Fruit fly (Drosophila melanogaster) whole organism, embryonic: ENCODE results near the gene Alp13.

Source experiments
- CG11093 ChIP-seq: fragments of 200-800 bp; sonication (Bioruptor generic); IDR thresholded peaks from 3 replicates; pipeline ENCODE4 v1.3.6; 2022; ENCODE audit warnings: missing biosample characterization, missing genetic modification characterization
- CG12744 ChIP-seq: fragments of 200-800 bp; sonication (Bioruptor generic); optimal IDR thresholded peaks from 2 replicates; lab custom pipeline; 2016; ENCODE audit warnings: missing biosample characterization, missing genetic modification characterization
- CG13624 ChIP-seq: fragments of 200-800 bp; sonication (Bioruptor generic); optimal IDR thresholded peaks from 2 replicates; lab custom pipeline; 2016; ENCODE audit warnings: missing biosample characterization, missing genetic modification characterization
- CG14441 ChIP-seq: fragments of 200-800 bp; sonication (Bioruptor generic); IDR thresholded peaks from 2 replicates; pipeline ENCODE4 v1.3.6; 2022; ENCODE audit warnings: missing biosample characterization, missing genetic modification characterization
- CG14667 ChIP-seq: fragments of 200-800 bp; sonication (Bioruptor generic); IDR thresholded peaks from 2 replicates; pipeline ENCODE4 v1.3.6; 2022; ENCODE audit warnings: missing biosample characterization, missing genetic modification characterization
- CG1603 ChIP-seq: fragments of 200-800 bp; sonication (Bioruptor generic); optimal IDR thresholded peaks from 2 replicates; lab custom pipeline; 2019; ENCODE audit warnings: missing biosample characterization, mild to moderate bottlenecking, missing genetic modification characterization, moderate library complexity
- CG17359 ChIP-seq: fragments of 200-800 bp; sonication (Bioruptor generic); optimal IDR thresholded peaks from 3 replicates; lab custom pipeline; 2018; ENCODE audit warnings: missing biosample characterization, mild to moderate bottlenecking, missing genetic modification characterization, moderate library complexity
- CG2120 ChIP-seq: fragments of 200-800 bp; sonication (Bioruptor generic); optimal IDR thresholded peaks from 3 replicates; lab custom pipeline; 2016; ENCODE audit warnings: missing biosample characterization, missing genetic modification characterization
- CG2678 ChIP-seq: fragments of 200-800 bp; sonication (Bioruptor generic); optimal IDR thresholded peaks from 3 replicates; lab custom pipeline; 2019; ENCODE audit warnings: missing biosample characterization, mild to moderate bottlenecking, missing genetic modification characterization, moderate library complexity
- CG32532 ChIP-seq: fragments of 200-800 bp; sonication (Bioruptor generic); IDR thresholded peaks from 2 replicates; pipeline ENCODE4 v1.3.6; 2022; ENCODE audit warnings: missing biosample characterization, missing genetic modification characterization
- CG34224 ChIP-seq: fragments of 200-800 bp; sonication (Bioruptor generic); IDR thresholded peaks from 3 replicates; pipeline ENCODE4 v1.3.6; 2022; ENCODE audit warnings: missing biosample characterization, missing genetic modification characterization; ENCODE audit not compliant: partially characterized antibody
- CG7556 ChIP-seq: fragments of 200-800 bp; sonication (Bioruptor generic); optimal IDR thresholded peaks from 2 replicates; lab custom pipeline; 2017; ENCODE audit warnings: missing biosample characterization, mild to moderate bottlenecking, missing genetic modification characterization
- CG7928 ChIP-seq: fragments of 200-800 bp; sonication (Bioruptor generic); optimal IDR thresholded peaks from 2 replicates; lab custom pipeline; 2017; ENCODE audit warnings: missing biosample characterization, mild to moderate bottlenecking, missing genetic modification characterization
- CG9437 ChIP-seq: fragments of 200-800 bp; sonication (Bioruptor generic); optimal IDR thresholded peaks from 2 replicates; lab custom pipeline; 2018; ENCODE audit warnings: missing biosample characterization, mild to moderate bottlenecking, missing genetic modification characterization
- Camta ChIP-seq: fragments of 200-800 bp; sonication (Bioruptor generic); optimal IDR thresholded peaks from 2 replicates; lab custom pipeline; 2016; ENCODE audit warnings: missing biosample characterization, missing genetic modification characterization
- D19A ChIP-seq: fragments of 200-800 bp; optimal IDR thresholded peaks from 3 replicates; lab custom pipeline; 2019; ENCODE audit warnings: missing biosample characterization, mild to moderate bottlenecking, missing genetic modification characterization, moderate library complexity
- Dbx ChIP-seq: fragments of 200-800 bp; sonication (Bioruptor generic); IDR thresholded peaks from 3 replicates; pipeline ENCODE4 v1.3.6; 2022; ENCODE audit warnings: missing biosample characterization, missing genetic modification characterization
- Ets65A ChIP-seq: fragments of 200-800 bp; sonication (Bioruptor generic); peaks from one replicate; lab custom pipeline; 2016; ENCODE audit warnings: missing biosample characterization, missing genetic modification characterization
- Fer1 ChIP-seq: fragments of 200-800 bp; sonication (Bioruptor generic); optimal IDR thresholded peaks from 2 replicates; lab custom pipeline; 2017; ENCODE audit warnings: missing biosample characterization, mild to moderate bottlenecking, missing genetic modification characterization
- Gug ChIP-seq: fragments of 200-800 bp; sonication (Bioruptor generic); IDR thresholded peaks from 4 replicates; pipeline ENCODE4 v1.3.6; 2022; ENCODE audit warnings: missing biosample characterization, missing genetic modification characterization
- Myb ChIP-seq: fragments of 200-800 bp; sonication (Bioruptor generic); optimal IDR thresholded peaks from 2 replicates; lab custom pipeline; 2016; ENCODE audit warnings: missing biosample characterization, missing genetic modification characterization
- Opbp ChIP-seq: fragments of 200-800 bp; sonication (Bioruptor generic); IDR thresholded peaks from 3 replicates; pipeline ENCODE4 v1.3.6; 2022; ENCODE audit warnings: missing biosample characterization, missing genetic modification characterization; ENCODE audit not compliant: partially characterized antibody
- Ptx1 ChIP-seq: fragments of 200-800 bp; sonication (Bioruptor generic); IDR thresholded peaks from 2 replicates; pipeline ENCODE4 v1.3.6; 2022; ENCODE audit warnings: missing biosample characterization, missing genetic modification characterization
- Ssrp ChIP-seq: fragments of 200-800 bp; sonication (Bioruptor generic); optimal IDR thresholded peaks from 2 replicates; lab custom pipeline; 2018; ENCODE audit warnings: missing biosample characterization, mild to moderate bottlenecking, missing genetic modification characterization, moderate library complexity
- Stat92E ChIP-seq, 3 experiments: fragments of >200 bp in 2 of 3; fragments of 200-800 bp in 1 of 3; sonication (Bioruptor generic) in 1 of 3; optimal IDR thresholded peaks; 2 replicates each; lab custom pipeline; 2017 to 2019; ENCODE audit warnings: missing biosample characterization in 3 of 3, missing genetic modification characterization in 3 of 3, mild to moderate bottlenecking in 1 of 3, moderate library complexity in 1 of 3
- Trl ChIP-seq, 3 experiments: fragments of >200 bp in 2 of 3; fragments of 200-800 bp in 1 of 3; sonication (Bioruptor generic) in 1 of 3; optimal IDR thresholded peaks; 2 replicates in 1 of 3; 3 replicates in 2 of 3; lab custom pipeline; 2016 to 2017; ENCODE audit warnings: missing biosample characterization in 1 of 3, missing genetic modification characterization in 1 of 3
- ab ChIP-seq: fragments of 200-800 bp; sonication (Bioruptor generic); optimal IDR thresholded peaks from 2 replicates; lab custom pipeline; 2016; ENCODE audit warnings: missing biosample characterization, missing genetic modification characterization
- aop ChIP-seq: fragments of 200-800 bp; sonication (Bioruptor generic); IDR thresholded peaks from 2 replicates; pipeline ENCODE4 v1.3.6; 2022; ENCODE audit warnings: missing biosample characterization, missing genetic modification characterization
- bsh ChIP-seq, 2 experiments: fragments of 200-800 bp; sonication (Bioruptor generic); optimal IDR thresholded peaks; 2 replicates each; lab custom pipeline; 2017 to 2018; ENCODE audit warnings: mild to moderate bottlenecking in 2 of 2, missing biosample characterization in 2 of 2, missing genetic modification characterization in 2 of 2, moderate library complexity in 1 of 2
- ci ChIP-seq: fragments of 200-800 bp; sonication (Bioruptor generic); IDR thresholded peaks from 3 replicates; pipeline ENCODE4 v1.3.6; 2022; ENCODE audit warnings: missing biosample characterization, missing genetic modification characterization
- danr ChIP-seq: fragments of 200-800 bp; sonication (Bioruptor generic); IDR thresholded peaks from 2 replicates; pipeline ENCODE4 v1.3.6; 2022; ENCODE audit warnings: missing biosample characterization, missing genetic modification characterization
- dmrt99B ChIP-seq: fragments of 200-800 bp; sonication (Bioruptor generic); optimal IDR thresholded peaks from 2 replicates; lab custom pipeline; 2018; ENCODE audit warnings: missing biosample characterization, mild to moderate bottlenecking, missing genetic modification characterization, moderate library complexity
- dpn ChIP-seq, 2 experiments: fragments of 200-800 bp; sonication (Bioruptor generic); optimal IDR thresholded peaks; 3 replicates each; lab custom pipeline; 2016; ENCODE audit warnings: missing biosample characterization in 2 of 2, missing genetic modification characterization in 2 of 2
- ems ChIP-seq: fragments of 200-800 bp; sonication (Bioruptor generic); optimal IDR thresholded peaks from 3 replicates; lab custom pipeline; 2016; ENCODE audit warnings: missing biosample characterization, missing genetic modification characterization
- en ChIP-seq: fragments of 200-800 bp; sonication (Bioruptor generic); optimal IDR thresholded peaks from 2 replicates; lab custom pipeline; 2016; ENCODE audit warnings: missing biosample characterization, missing genetic modification characterization
- gem ChIP-seq: fragments of 200-800 bp; sonication (Bioruptor generic); optimal IDR thresholded peaks from 2 replicates; lab custom pipeline; 2019; ENCODE audit warnings: missing biosample characterization, mild to moderate bottlenecking, missing genetic modification characterization, moderate library complexity
- h ChIP-seq: fragments of >200 bp; optimal IDR thresholded peaks from 2 replicates; lab custom pipeline; 2017
- ham ChIP-seq: fragments of 200-800 bp; sonication (Bioruptor generic); IDR thresholded peaks from 2 replicates; pipeline ENCODE4 v1.3.6; 2022; ENCODE audit warnings: missing biosample characterization, missing genetic modification characterization
- ind ChIP-seq: fragments of 200-800 bp; sonication (Bioruptor generic); optimal IDR thresholded peaks from 3 replicates; lab custom pipeline; 2016; ENCODE audit warnings: missing biosample characterization, missing genetic modification characterization
- nau ChIP-seq: fragments of 200-800 bp; sonication (Bioruptor generic); optimal IDR thresholded peaks from 3 replicates; lab custom pipeline; 2017; ENCODE audit warnings: missing biosample characterization, mild to moderate bottlenecking, missing genetic modification characterization, missing genetic modification reagents
- org-1 ChIP-seq: fragments of 200-800 bp; sonication (Bioruptor generic); optimal IDR thresholded peaks from 2 replicates; lab custom pipeline; 2017; ENCODE audit warnings: missing biosample characterization, missing genetic modification characterization
- pnt ChIP-seq: fragments of 200-800 bp; sonication (Bioruptor generic); optimal IDR thresholded peaks from 3 replicates; lab custom pipeline; 2016; ENCODE audit warnings: missing biosample characterization, missing genetic modification characterization
- rib ChIP-seq: fragments of 200-800 bp; sonication (Bioruptor generic); IDR thresholded peaks from 2 replicates; pipeline ENCODE4 v1.3.6; 2022; ENCODE audit warnings: missing biosample characterization, missing genetic modification characterization
- scrt ChIP-seq: fragments of 200-800 bp; sonication (Bioruptor generic); optimal IDR thresholded peaks from 2 replicates; lab custom pipeline; 2018; ENCODE audit warnings: missing biosample characterization, mild to moderate bottlenecking, missing genetic modification characterization, moderate library complexity
- sisA ChIP-seq: fragments of 200-800 bp; sonication (Bioruptor generic); IDR thresholded peaks from 2 replicates; pipeline ENCODE4 v1.3.6; 2022; ENCODE audit warnings: missing biosample characterization, missing genetic modification characterization
- sr ChIP-seq: fragments of 200-800 bp; sonication (Bioruptor generic); IDR thresholded peaks from 3 replicates; pipeline ENCODE4 v1.3.6; 2022; ENCODE audit warnings: missing biosample characterization, missing genetic modification characterization
- stc ChIP-seq: fragments of 200-800 bp; sonication (Bioruptor generic); IDR thresholded peaks from 2 replicates; pipeline ENCODE4 v1.3.6; 2022; ENCODE audit warnings: missing biosample characterization, missing genetic modification characterization
- tx ChIP-seq: fragments of 200-800 bp; sonication (Bioruptor generic); optimal IDR thresholded peaks from 2 replicates; lab custom pipeline; 2016; ENCODE audit warnings: missing biosample characterization, missing genetic modification characterization
- unpg ChIP-seq: fragments of 200-800 bp; sonication (Bioruptor generic); optimal IDR thresholded peaks from 3 replicates; lab custom pipeline; 2018; ENCODE audit warnings: missing biosample characterization, mild to moderate bottlenecking, missing genetic modification characterization, moderate library complexity
- zf30C ChIP-seq: fragments of 200-800 bp; sonication (Bioruptor generic); optimal IDR thresholded peaks from 3 replicates; lab custom pipeline; 2018; ENCODE audit warnings: missing biosample characterization, mild to moderate bottlenecking, missing genetic modification characterization

The Alp13 gene

dm6 chr3R:10048035-10048774, 27.0 kb downstream of the Alp13 start (continued):
- no peak for TF ChIP-seq aop (GFP tag; lab: Robert Waterston, UW)
- peak; percentile 75 for TF ChIP-seq CG2678 (tag; lab: Kevin White, UChicago)
- peak; percentile 57 for TF ChIP-seq Ssrp
- no peak for TF ChIP-seq Ets65A (GFP tag; lab: Kevin White, UChicago)
- peak; percentile 37; the same call in 1 of the 2 replicates for TF ChIP-seq Ptx1
- no peak for TF ChIP-seq h (lab: Kevin White, UChicago)
- TF ChIP-seq gem: no peak
- TF ChIP-seq Opbp (GFP tag; lab: Robert Waterston, UW): no peak
- no peak for TF ChIP-seq danr (GFP tag; lab: Robert Waterston, UW)
- TF ChIP-seq Dbx (GFP tag; lab: Robert Waterston, UW): no peak
- TF ChIP-seq Myb (GFP tag; lab: Kevin White, UChicago): no peak
- TF ChIP-seq CG12744: no peak
- no peak for TF ChIP-seq ci
- TF ChIP-seq rib (GFP tag; lab: Robert Waterston, UW): no peak
- TF ChIP-seq CG2120 (GFP tag; lab: Kevin White, UChicago): peak; percentile 35
- TF ChIP-seq ham (GFP tag; lab: Robert Waterston, UW): no peak
- no peak for TF ChIP-seq tx (GFP tag; lab: Kevin White, UChicago)
- peak; percentile 45 for TF ChIP-seq Fer1 (GFP tag; lab: Kevin White, UChicago)
- TF ChIP-seq CG7556 (GFP tag; lab: Kevin White, UChicago): peak; percentile 64
- no peak for TF ChIP-seq CG1603 (tag; lab: Kevin White, UChicago)
- no peak for TF ChIP-seq CG14441 (GFP tag; lab: Robert Waterston, UW)
- TF ChIP-seq CG14667: no peak
- TF ChIP-seq CG9437 (GFP tag; lab: Kevin White, UChicago): peak; percentile 54
- no peak for TF ChIP-seq CG32532 (GFP tag; lab: Robert Waterston, UW)
- TF ChIP-seq dmrt99B (tag; lab: Kevin White, UChicago): peak; percentile 71
- TF ChIP-seq ab (GFP tag; lab: Kevin White, UChicago): no peak
- TF ChIP-seq scrt (GFP tag; lab: Kevin White, UChicago): peak; percentile 5
- TF ChIP-seq sisA (GFP tag; lab: Robert Waterston, UW): peak; percentile 26
- TF ChIP-seq CG17359 (tag; lab: Kevin White, UChicago): peak; percentile 22
- no peak; the same call in 2 of the 3 replicates for TF ChIP-seq CG34224 (GFP tag; lab: Robert Waterston, UW)
- no peak for TF ChIP-seq en (GFP tag; lab: Kevin White, UChicago)
- TF ChIP-seq bsh (GFP tag; optimal IDR thresholded peaks at IDR 0.05; lab: Kevin White, UChicago): peak in 1 of 2 experiments; percentile 28
- TF ChIP-seq zf30C (GFP tag; lab: Kevin White, UChicago): no peak
- no peak for TF ChIP-seq CG7928 (GFP tag; lab: Kevin White, UChicago)
- TF ChIP-seq nau (GFP tag; lab: Kevin White, UChicago): no peak
- peak; percentile 96 for TF ChIP-seq D19A (tag; lab: Kevin White, UChicago)
- no peak for TF ChIP-seq Trl (optimal IDR thresholded peaks at IDR 0.05; lab: Kevin White, UChicago)
- no peak for TF ChIP-seq Trl (GFP tag; optimal IDR thresholded peaks at IDR 0.05; lab: Kevin White, UChicago)
- TF ChIP-seq CG13624 (GFP tag; lab: Kevin White, UChicago): no peak
- peak; percentile 36 for TF ChIP-seq org-1
- TF ChIP-seq sr (GFP tag; lab: Robert Waterston, UW): no peak
- no peak for TF ChIP-seq stc
- TF ChIP-seq unpg (GFP tag; lab: Kevin White, UChicago): no peak
- no peak for TF ChIP-seq ems (GFP tag; lab: Kevin White, UChicago)
- TF ChIP-seq pnt (GFP tag; lab: Kevin White, UChicago): no peak
- TF ChIP-seq CG11093 (GFP tag; lab: Robert Waterston, UW): 0 out of 3 replicates have a peak, but pooled peaks have one; percentile 37
- TF ChIP-seq Gug (GFP tag; lab: Robert Waterston, UW): no peak
- TF ChIP-seq Camta: no peak
- no peak for TF ChIP-seq Stat92E (GFP tag; optimal IDR thresholded peaks at IDR 0.05; lab: Kevin White, UChicago)
- peak in 1 of 2 experiments; percentile 18 for TF ChIP-seq dpn (GFP tag; optimal IDR thresholded peaks at IDR 0.05; lab: Kevin White, UChicago)
- peak; percentile 23 for TF ChIP-seq ind
